Worm (Caenorhabditis elegans) whole organism, L4 larva: ENCODE measurements around the gene B0495.9.

Experiments
- F26F4.8 ChIP-seq: fragments of 200-800 bp; sonication (Bioruptor generic); conservative IDR thresholded peaks from 2 replicates; pipeline ENCODE4 v1.3.6; 2022; ENCODE audit warnings: missing genetic modification characterization, missing compliant biosample characterization
- F37D6.2 ChIP-seq: sonication (generic microtip); optimal IDR thresholded peaks from 2 replicates; lab custom pipeline; 2016; ENCODE audit warnings: mild to moderate bottlenecking, missing genetic modification characterization, missing compliant biosample characterization
- F44E2.7 ChIP-seq: fragments of 200-800 bp; sonication (Bioruptor generic); IDR thresholded peaks from 2 replicates; pipeline ENCODE4 v2.1.2; 2022; ENCODE audit warnings: missing genetic modification characterization, missing compliant biosample characterization
- R02D3.7 ChIP-seq: fragments of 150-350 bp; sonication (generic microtip); optimal IDR thresholded peaks from 3 replicates; lab custom pipeline; 2014; ENCODE audit warnings: missing biosample characterization, missing genetic modification characterization
- T26A8.4 ChIP-seq: fragments of 200-800 bp; sonication (Bioruptor generic); IDR thresholded peaks from 2 replicates; pipeline ENCODE4 v1.3.6; 2022; ENCODE audit warnings: missing genetic modification characterization, missing compliant biosample characterization
- Y5F2A.4 ChIP-seq: fragments of 200-800 bp; sonication (Bioruptor generic); optimal IDR thresholded peaks from 2 replicates; lab custom pipeline; 2018; ENCODE audit warnings: mild to moderate bottlenecking, missing genetic modification characterization, missing compliant biosample characterization
- Y75B8A.6 ChIP-seq: fragments of 200-800 bp; sonication (Bioruptor generic); IDR thresholded peaks from 2 replicates; pipeline ENCODE4 v1.3.6; 2022; ENCODE audit warnings: missing genetic modification reagents, missing genetic modification characterization, missing compliant biosample characterization
- ZK337.2 ChIP-seq: fragments of 200-800 bp; sonication (Bioruptor generic); IDR thresholded peaks from 2 replicates; pipeline ENCODE4 v1.3.6; 2022; ENCODE audit warnings: missing genetic modification reagents, missing genetic modification characterization, missing compliant biosample characterization
- ZK546.5 ChIP-seq, 2 experiments: sonication (generic microtip); optimal IDR thresholded peaks; 2 replicates each; lab custom pipeline; 2017; ENCODE audit warnings: missing biosample characterization in 2 of 2, missing genetic modification characterization in 2 of 2
- arid-1 ChIP-seq: fragments of 200-800 bp; sonication (Bioruptor generic); conservative IDR thresholded peaks from 2 replicates; pipeline ENCODE4 v1.3.6; 2022; ENCODE audit warnings: missing genetic modification reagents, missing genetic modification characterization, missing compliant biosample characterization
- ceh-28 ChIP-seq: fragments of 150-350 bp; optimal IDR thresholded peaks from 2 replicates; lab custom pipeline; 2014; ENCODE audit warnings: missing biosample characterization, missing genetic modification reagents, missing genetic modification characterization
- ces-1 ChIP-seq: fragments of 150-350 bp; sonication (generic microtip); optimal IDR thresholded peaks from 4 replicates; lab custom pipeline; 2014; ENCODE audit warnings: missing biosample characterization, missing genetic modification reagents, missing genetic modification characterization
- cey-2 ChIP-seq: sonication (generic microtip); optimal IDR thresholded peaks from 3 replicates; lab custom pipeline; 2017; ENCODE audit warnings: missing genetic modification characterization, mild to moderate bottlenecking, missing compliant biosample characterization, antibody characterized with exemption, borderline replicate concordance; ENCODE audit not compliant: insufficient read depth
- daf-19 ChIP-seq: fragments of 200-800 bp; sonication (Bioruptor generic); conservative IDR thresholded peaks from 2 replicates; pipeline ENCODE4 v1.3.6; 2022; ENCODE audit warnings: missing genetic modification characterization, missing compliant biosample characterization
- dmd-8 ChIP-seq: fragments of 200-800 bp; sonication (Bioruptor generic); IDR thresholded peaks from 2 replicates; pipeline ENCODE4 v1.3.6; 2022; ENCODE audit warnings: missing genetic modification characterization, missing compliant biosample characterization
- dmd-9 ChIP-seq: fragments of 200-800 bp; sonication (Bioruptor generic); IDR thresholded peaks from 2 replicates; pipeline ENCODE4 v1.3.6; 2022; ENCODE audit warnings: missing genetic modification reagents, missing genetic modification characterization, missing compliant biosample characterization
- duxl-1 ChIP-seq: sonication (generic microtip); optimal IDR thresholded peaks from 2 replicates; lab custom pipeline; 2016; ENCODE audit warnings: mild to moderate bottlenecking, missing genetic modification characterization, moderate library complexity, missing compliant biosample characterization; ENCODE audit not compliant: poor library complexity
- egl-43 ChIP-seq: fragments of 200-800 bp; sonication (Bioruptor generic); IDR thresholded peaks from 2 replicates; pipeline ENCODE4 v1.3.6; 2022; ENCODE audit warnings: missing genetic modification reagents, missing genetic modification characterization, missing compliant biosample characterization
- fkh-10 ChIP-seq: fragments of 150-350 bp; optimal IDR thresholded peaks from 2 replicates; lab custom pipeline; 2014; ENCODE audit warnings: missing biosample characterization, missing genetic modification reagents, missing genetic modification characterization
- hif-1 ChIP-seq, 2 experiments: sonication (generic microtip); optimal IDR thresholded peaks; 2 replicates each; lab custom pipeline; 2016 to 2017; ENCODE audit warnings: missing compliant biosample characterization in 2 of 2, missing genetic modification characterization in 2 of 2, missing genetic modification reagents in 2 of 2, missing genotype in 2 of 2, mild to moderate bottlenecking in 1 of 2
- hlh-30 ChIP-seq: sonication (generic microtip); optimal IDR thresholded peaks from 2 replicates; lab custom pipeline; 2017; ENCODE audit warnings: antibody characterized with exemption, mild to moderate bottlenecking, missing genetic modification characterization, missing compliant biosample characterization; ENCODE audit not compliant: insufficient read depth
- lin-13 ChIP-seq: fragments of 150-350 bp; optimal IDR thresholded peaks from 2 replicates; lab custom pipeline; 2014; ENCODE audit warnings: missing biosample characterization, missing genetic modification reagents, missing genetic modification characterization
- lin-15B ChIP-seq: fragments of 150-350 bp; sonication (generic microtip); optimal IDR thresholded peaks from 3 replicates; lab custom pipeline; 2014; ENCODE audit warnings: missing biosample characterization, missing genetic modification characterization
- lin-38 ChIP-seq: fragments of 200-800 bp; sonication (Bioruptor generic); IDR thresholded peaks from 2 replicates; pipeline ENCODE4 v1.3.6; 2022; ENCODE audit warnings: missing genetic modification reagents, missing genetic modification characterization, missing compliant biosample characterization
- madf-5 ChIP-seq, 2 experiments: fragments of 200-800 bp; sonication (Bioruptor generic); IDR thresholded peaks; 2 replicates each; pipeline ENCODE4 v1.3.6; 2022; ENCODE audit warnings: missing compliant biosample characterization in 2 of 2, missing genetic modification characterization in 2 of 2
- madf-9 ChIP-seq: fragments of 200-800 bp; sonication (Bioruptor generic); conservative IDR thresholded peaks from 2 replicates; pipeline ENCODE4 v1.3.6; 2022; ENCODE audit warnings: missing genetic modification reagents, missing genetic modification characterization, missing compliant biosample characterization
- mep-1 ChIP-seq: fragments of 150-350 bp; sonication (generic microtip); optimal IDR thresholded peaks from 3 replicates; lab custom pipeline; 2014; ENCODE audit warnings: missing biosample characterization, missing genetic modification characterization
- mes-2 ChIP-seq: sonication (generic microtip); optimal IDR thresholded peaks from 2 replicates; lab custom pipeline; 2016; ENCODE audit warnings: missing genotype, mild to moderate bottlenecking, missing genetic modification characterization, missing compliant biosample characterization; ENCODE audit not compliant: poor library complexity, severe bottlenecking
- mxl-2 ChIP-seq: fragments of 200-800 bp; sonication (Bioruptor generic); conservative IDR thresholded peaks from 2 replicates; pipeline ENCODE4 v1.3.6; 2022; ENCODE audit warnings: missing genetic modification reagents, missing genetic modification characterization, missing compliant biosample characterization
- mxl-3 ChIP-seq: fragments of 200-800 bp; sonication (Bioruptor generic); optimal IDR thresholded peaks from 2 replicates; lab custom pipeline; 2018; ENCODE audit warnings: mild to moderate bottlenecking, missing genetic modification characterization, missing compliant biosample characterization
- nhr-11 ChIP-seq: fragments of 150-350 bp; optimal IDR thresholded peaks from 2 replicates; lab custom pipeline; 2014; ENCODE audit warnings: missing biosample characterization, missing genetic modification characterization
- nhr-111 ChIP-seq: fragments of 200-800 bp; sonication (Bioruptor generic); optimal IDR thresholded peaks from 2 replicates; lab custom pipeline; 2018; ENCODE audit warnings: mild to moderate bottlenecking, missing genetic modification characterization, missing compliant biosample characterization
- nhr-25 ChIP-seq: sonication (generic microtip); optimal IDR thresholded peaks from 2 replicates; lab custom pipeline; 2017; ENCODE audit warnings: missing genetic modification characterization, mild to moderate bottlenecking, missing compliant biosample characterization, antibody characterized with exemption, moderate library complexity, borderline replicate concordance; ENCODE audit not compliant: insufficient read depth
- nhr-28 ChIP-seq: fragments of 150-350 bp; optimal IDR thresholded peaks from 2 replicates; lab custom pipeline; 2014; ENCODE audit warnings: missing biosample characterization, missing genetic modification characterization
- nhr-41 ChIP-seq: fragments of 200-800 bp; sonication (Bioruptor generic); IDR thresholded peaks from 2 replicates; pipeline ENCODE4 v1.3.6; 2022; ENCODE audit warnings: missing genetic modification reagents, missing genetic modification characterization, missing compliant biosample characterization
- nhr-42 ChIP-seq: fragments of 200-800 bp; sonication (Bioruptor generic); IDR thresholded peaks from 2 replicates; pipeline ENCODE4 v1.3.6; 2022; ENCODE audit warnings: missing genetic modification characterization, missing compliant biosample characterization
- nhr-6 ChIP-seq: fragments of 150-350 bp; optimal IDR thresholded peaks from 2 replicates; lab custom pipeline; 2014; ENCODE audit warnings: missing biosample characterization, missing genetic modification characterization
- pha-4 ChIP-seq, 2 experiments: fragments of 150-350 bp in 1 of 2; fragments of 200-800 bp in 1 of 2; sonication (Bioruptor generic) in 1 of 2; IDR thresholded peaks in 1 of 2; optimal IDR thresholded peaks in 1 of 2; 2 replicates each; pipeline versions ENCODE4 v1.3.6 to Lab custom; 2014 to 2022; ENCODE audit warnings: missing genetic modification characterization in 2 of 2, missing genetic modification reagents in 2 of 2, missing biosample characterization in 1 of 2, missing compliant biosample characterization in 1 of 2
- sdz-12 ChIP-seq: fragments of 200-800 bp; sonication (Bioruptor generic); optimal IDR thresholded peaks from 2 replicates; lab custom pipeline; 2018; ENCODE audit warnings: mild to moderate bottlenecking, missing genetic modification characterization, missing compliant biosample characterization
- set-16 ChIP-seq: fragments of 200-800 bp; sonication (Bioruptor generic); IDR thresholded peaks from 2 replicates; pipeline ENCODE4 v1.3.6; 2022; ENCODE audit warnings: missing genetic modification reagents, missing genetic modification characterization, missing compliant biosample characterization
- snpc-1.2 ChIP-seq: fragments of 200-800 bp; sonication (Bioruptor generic); IDR thresholded peaks from 2 replicates; pipeline ENCODE4 v1.3.6; 2022; ENCODE audit warnings: missing genetic modification reagents, missing genetic modification characterization, missing compliant biosample characterization
- snpc-4 ChIP-seq: fragments of 150-350 bp; optimal IDR thresholded peaks from 2 replicates; lab custom pipeline; 2014; ENCODE audit warnings: missing biosample characterization, missing genetic modification characterization
- spr-3 ChIP-seq: fragments of 200-800 bp; sonication (Bioruptor generic); optimal IDR thresholded peaks from 2 replicates; lab custom pipeline; 2018; ENCODE audit warnings: mild to moderate bottlenecking, missing genetic modification characterization, missing compliant biosample characterization
- unc-62 ChIP-seq, 3 experiments: fragments of 150-350 bp in 1 of 3; sonication (generic microtip); optimal IDR thresholded peaks in 2 of 3; peaks in 1 of 3; 1 replicate in 1 of 3; 2 replicates in 2 of 3; lab custom pipeline; 2014 to 2017; ENCODE audit warnings: missing biosample characterization in 3 of 3, missing genetic modification characterization in 3 of 3, missing genetic modification reagents in 3 of 3, missing genotype in 1 of 3
- vab-7 ChIP-seq: fragments of 200-800 bp; sonication (Bioruptor generic); IDR thresholded peaks from 2 replicates; pipeline ENCODE4 v1.3.6; 2022; ENCODE audit warnings: missing genetic modification reagents, missing genetic modification characterization, missing compliant biosample characterization
- ztf-11 ChIP-seq: fragments of 150-350 bp; optimal IDR thresholded peaks from 2 replicates; lab custom pipeline; 2014; ENCODE audit warnings: missing biosample characterization, missing genetic modification characterization
- ztf-7 ChIP-seq: fragments of 150-350 bp; optimal IDR thresholded peaks from 2 replicates; lab custom pipeline; 2014; ENCODE audit warnings: missing biosample characterization, missing genetic modification characterization

Gene B0495.9

DNA sequence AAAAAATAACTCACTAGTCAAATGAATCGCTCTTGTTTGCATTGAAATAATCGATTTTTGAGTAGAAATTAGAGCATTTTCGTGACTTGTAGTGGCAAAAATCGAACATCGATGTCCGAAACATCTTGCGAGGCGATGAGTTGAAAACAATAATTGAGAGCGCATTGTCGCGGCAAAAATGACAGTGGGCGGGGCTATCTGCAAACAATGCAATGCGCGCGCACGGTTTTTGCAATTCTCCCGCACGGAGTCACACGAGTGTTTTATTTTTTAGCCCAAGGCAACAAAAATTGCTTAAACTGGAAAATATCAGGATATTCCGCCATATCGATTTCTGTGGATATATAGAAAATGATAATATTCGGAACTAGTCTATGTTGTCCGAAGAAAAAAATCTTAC is at the start of gene B0495.9 (continued):
- TF ChIP-seq mes-2 (tag; lab: Kevin White, UChicago) (peak; percentile 92), F44E2.7 (GFP tag; lab: Robert Waterston, UW) (no peak), ceh-28 (no peak), pha-4 (GFP tag; IDR thresholded peaks at IDR 0.05; lab: Robert Waterston, UW) (no peak), pha-4 (tag; optimal IDR thresholded peaks at IDR 0.05; lab: Kevin White, UChicago) (no peak), snpc-4 (tag; lab: Kevin White, UChicago) (no peak), unc-62 (GFP tag; optimal IDR thresholded peaks at IDR 0.05 in 1 of 2; lab: Kevin White, UChicago) (peak in 1 of 2 experiments; percentile 21), unc-62 (tag; optimal IDR thresholded peaks at IDR 0.05; lab: Kevin White, UChicago) (no peak), dmd-9 (0 out of 2 replicates have a peak, but pooled peaks have one; percentile 17), ztf-11 (tag; lab: Kevin White, UChicago) (no peak), dmd-8 (GFP tag; lab: Robert Waterston, UW) (no peak), nhr-28 (tag; lab: Kevin White, UChicago) (peak; percentile 28), F37D6.2 (no peak), lin-13 (GFP tag; lab: Kevin White, UChicago) (no peak), Y75B8A.6 (GFP tag; lab: Robert Waterston, UW) (no peak), snpc-1.2 (no peak), arid-1 (GFP tag; lab: Robert Waterston, UW) (no peak), nhr-25 (tag; lab: Kevin White, UChicago) (no peak), cey-2 (no peak), mxl-2 (no peak), F26F4.8 (GFP tag; lab: Robert Waterston, UW) (no peak), ces-1 (GFP tag; lab: Kevin White, UChicago) (no peak), nhr-6 (peak; percentile 21), nhr-42 (no peak), mep-1 (tag; lab: Kevin White, UChicago) (peak; percentile 49), mxl-3 (GFP tag; lab: Kevin White, UChicago) (peak; percentile 41), hif-1 (tag; optimal IDR thresholded peaks at IDR 0.05; lab: Kevin White, UChicago) (peak in 1 of 2 experiments; percentile 49), vab-7 (GFP tag; lab: Robert Waterston, UW) (peak; percentile 62; the same call in 1 of the 2 replicates), spr-3 (GFP tag; lab: Kevin White, UChicago) (no peak), T26A8.4 (GFP tag; lab: Robert Waterston, UW) (peak; percentile 47; the same call in 1 of the 2 replicates), Y5F2A.4 (no peak), madf-9 (GFP tag; lab: Robert Waterston, UW) (no peak), ztf-7 (no peak), hlh-30 (tag; lab: Kevin White, UChicago) (no peak), madf-5 (GFP tag; IDR thresholded peaks at IDR 0.05; lab: Robert Waterston, UW) (no peak)

DNA sequence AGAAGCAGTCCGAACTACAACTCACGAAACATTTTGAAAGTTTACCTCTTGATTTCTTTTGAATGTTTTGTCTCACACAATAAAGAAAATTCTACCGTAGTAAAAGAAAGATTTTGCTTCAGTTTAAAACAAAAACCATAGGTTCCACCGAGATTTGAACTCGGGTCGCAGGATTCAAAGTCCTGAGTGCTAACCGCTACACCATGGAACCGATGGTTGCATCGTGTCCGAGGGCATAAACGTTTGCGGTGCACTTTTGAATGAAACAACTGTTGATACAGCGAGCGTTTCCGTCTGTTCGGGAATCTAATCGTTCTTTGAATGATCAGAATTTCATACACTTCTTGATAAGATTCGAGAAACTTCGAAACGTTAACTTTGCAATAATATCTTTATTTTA is 48.3 kb upstream of the B0495.9 start:
- TF ChIP-seq ZK546.5 (tag; optimal IDR thresholded peaks at IDR 0.05; lab: Kevin White, UChicago) (no peak), ztf-11 (tag; lab: Kevin White, UChicago) (no peak), lin-38 (GFP tag; lab: Robert Waterston, UW) (peak; percentile 69; the same call in 1 of the 2 replicates), ceh-28 (no peak), fkh-10 (GFP tag; lab: Kevin White, UChicago) (no peak), egl-43 (GFP tag; lab: Robert Waterston, UW) (no peak), dmd-8 (GFP tag; lab: Robert Waterston, UW) (no peak), lin-15B (tag; lab: Kevin White, UChicago) (no peak), set-16 (no peak), ZK337.2 (GFP tag; lab: Robert Waterston, UW) (0 out of 2 replicates have a peak, but pooled peaks have one; percentile 22), F26F4.8 (GFP tag; lab: Robert Waterston, UW) (no peak), mxl-3 (GFP tag; lab: Kevin White, UChicago) (no peak), R02D3.7 (no peak), duxl-1 (peak; percentile 6), nhr-25 (tag; lab: Kevin White, UChicago) (peak; percentile 60), snpc-4 (tag; lab: Kevin White, UChicago) (no peak), nhr-41 (GFP tag; lab: Robert Waterston, UW) (no peak), nhr-11 (tag; lab: Kevin White, UChicago) (no peak), daf-19 (0 out of 2 replicates have a peak, but pooled peaks have one; percentile 40), nhr-6 (no peak), nhr-111 (GFP tag; lab: Kevin White, UChicago) (peak; percentile 41), sdz-12 (GFP tag; lab: Kevin White, UChicago) (no peak), pha-4 (GFP tag; IDR thresholded peaks at IDR 0.05; lab: Robert Waterston, UW) (peak; percentile 72), pha-4 (tag; optimal IDR thresholded peaks at IDR 0.05; lab: Kevin White, UChicago) (no peak), hlh-30 (tag; lab: Kevin White, UChicago) (peak; percentile 69)
